Fruit fly (Drosophila melanogaster): ENCODE data around the gene hbt.

dm6 chr2L:13361465-13361864 is 30.5 kb upstream of the hbt start, which contains the start of gene CG9377:
- no peak for TF ChIP-seq toe (GFP tag; optimal IDR thresholded peaks at IDR 0.05)
- TF ChIP-seq kay (GFP tag; ENCODE audit: borderline replicate concordance) = no peak
- no peak for TF ChIP-seq CG7045 (GFP tag; optimal IDR thresholded peaks at IDR 0.05)
